Worm (Caenorhabditis elegans) whole organism, young adult: ENCODE results near the gene Y27F2A.11.

Experiments
- B0261.1 ChIP-seq: sonication (generic microtip); optimal IDR thresholded peaks from 2 replicates; lab custom pipeline; 2016; ENCODE audit warnings: mild to moderate bottlenecking, missing genetic modification characterization, moderate library complexity, missing compliant biosample characterization
- C06A6.2 ChIP-seq: fragments of 200-800 bp; sonication (Bioruptor generic); conservative IDR thresholded peaks from 2 replicates; pipeline ENCODE4 v1.3.6; 2022; ENCODE audit warnings: missing genetic modification characterization, missing compliant biosample characterization
- F22D6.2 ChIP-seq: sonication (generic microtip); optimal IDR thresholded peaks from 2 replicates; lab custom pipeline; 2016; ENCODE audit warnings: mild to moderate bottlenecking, missing genetic modification characterization, missing compliant biosample characterization
- F33H1.4 ChIP-seq: fragments of 200-800 bp; sonication (Bioruptor generic); IDR thresholded peaks from 2 replicates; pipeline ENCODE4 v1.3.6; 2022; ENCODE audit warnings: missing genetic modification reagents, missing genetic modification characterization, missing compliant biosample characterization
- F39B2.1 ChIP-seq: fragments of 200-800 bp; sonication (Bioruptor generic); IDR thresholded peaks from 2 replicates; pipeline ENCODE4 v1.3.6; 2022; ENCODE audit warnings: missing genetic modification reagents, missing genetic modification characterization, missing compliant biosample characterization
- F49E8.2 ChIP-seq: sonication (generic microtip); optimal IDR thresholded peaks from 3 replicates; lab custom pipeline; 2017; ENCODE audit warnings: missing genetic modification characterization, mild to moderate bottlenecking, missing compliant biosample characterization, antibody characterized with exemption, moderate library complexity; ENCODE audit not compliant: insufficient read depth
- F57A8.1 ChIP-seq: fragments of 200-800 bp; sonication (Bioruptor generic); optimal IDR thresholded peaks from 2 replicates; lab custom pipeline; 2018; ENCODE audit warnings: mild to moderate bottlenecking, missing genetic modification characterization, moderate library complexity, missing compliant biosample characterization
- K11D2.4 ChIP-seq: fragments of 200-800 bp; sonication (Bioruptor generic); IDR thresholded peaks from 2 replicates; pipeline ENCODE4 v1.3.6; 2022; ENCODE audit warnings: missing genetic modification reagents, missing genetic modification characterization, missing compliant biosample characterization
- K12H6.12 ChIP-seq: fragments of 200-800 bp; sonication (Bioruptor generic); optimal IDR thresholded peaks from 2 replicates; lab custom pipeline; 2018; ENCODE audit warnings: mild to moderate bottlenecking, missing genetic modification characterization, missing compliant biosample characterization
- Y53G8AR.9 ChIP-seq: fragments of 200-800 bp; sonication (Bioruptor generic); conservative IDR thresholded peaks from 2 replicates; pipeline ENCODE4 v1.3.6; 2022; ENCODE audit warnings: missing genetic modification reagents, missing genetic modification characterization, missing compliant biosample characterization
- akir-1 ChIP-seq: fragments of 200-800 bp; sonication (Bioruptor generic); optimal IDR thresholded peaks from 2 replicates; lab custom pipeline; 2018; ENCODE audit warnings: mild to moderate bottlenecking, missing genetic modification characterization, moderate library complexity, missing compliant biosample characterization
- attf-3 ChIP-seq: fragments of 200-800 bp; sonication (Bioruptor generic); conservative IDR thresholded peaks from 2 replicates; pipeline ENCODE4 v1.3.6; 2022; ENCODE audit warnings: missing genetic modification reagents, missing genetic modification characterization, missing compliant biosample characterization
- cebp-2 ChIP-seq: fragments of 200-800 bp; sonication (Bioruptor generic); IDR thresholded peaks from 2 replicates; pipeline ENCODE4 v1.3.6; 2022; ENCODE audit warnings: missing genetic modification characterization, missing compliant biosample characterization
- ceh-100 ChIP-seq: fragments of 200-800 bp; sonication (Bioruptor generic); IDR thresholded peaks from 2 replicates; pipeline ENCODE4 v1.3.6; 2022; ENCODE audit warnings: missing genetic modification reagents, missing genetic modification characterization, missing compliant biosample characterization
- ceh-27 ChIP-seq: fragments of 200-800 bp; sonication (Bioruptor generic); optimal IDR thresholded peaks from 2 replicates; lab custom pipeline; 2018; ENCODE audit warnings: mild to moderate bottlenecking, missing genetic modification characterization, moderate library complexity, missing compliant biosample characterization
- ceh-58 ChIP-seq: fragments of 200-800 bp; sonication (Bioruptor generic); IDR thresholded peaks from 2 replicates; pipeline ENCODE4 v1.3.6; 2022; ENCODE audit warnings: missing genetic modification characterization, missing compliant biosample characterization
- ceh-79 ChIP-seq: sonication (generic microtip); optimal IDR thresholded peaks from 2 replicates; lab custom pipeline; 2017; ENCODE audit warnings: mild to moderate bottlenecking, missing genetic modification characterization, missing compliant biosample characterization
- ceh-91 ChIP-seq: fragments of 200-800 bp; sonication (Bioruptor generic); IDR thresholded peaks from 2 replicates; pipeline ENCODE4 v1.3.6; 2022; ENCODE audit warnings: missing genetic modification reagents, missing genetic modification characterization, missing compliant biosample characterization
- efl-1 ChIP-seq: fragments of 150-350 bp; optimal IDR thresholded peaks from 2 replicates; lab custom pipeline; 2014; ENCODE audit warnings: missing biosample characterization, missing genetic modification reagents, missing genetic modification characterization
- ets-4 ChIP-seq: fragments of 200-800 bp; sonication (Bioruptor generic); optimal IDR thresholded peaks from 2 replicates; lab custom pipeline; 2018; ENCODE audit warnings: mild to moderate bottlenecking, missing genetic modification characterization, missing compliant biosample characterization
- gei-17 ChIP-seq: fragments of 200-800 bp; sonication (Bioruptor generic); optimal IDR thresholded peaks from 2 replicates; lab custom pipeline; 2018; ENCODE audit warnings: mild to moderate bottlenecking, missing genetic modification characterization, missing compliant biosample characterization
- hmg-1.2 ChIP-seq: fragments of 200-800 bp; sonication (Bioruptor generic); IDR thresholded peaks from 2 replicates; pipeline ENCODE4 v1.3.6; 2022; ENCODE audit warnings: missing genetic modification reagents, missing genetic modification characterization, missing compliant biosample characterization
- hmg-20 ChIP-seq: fragments of 200-800 bp; sonication (Bioruptor generic); IDR thresholded peaks from 2 replicates; pipeline ENCODE4 v1.3.6; 2022; ENCODE audit warnings: missing genetic modification reagents, missing genetic modification characterization, missing compliant biosample characterization
- hrde-1 ChIP-seq: sonication (generic microtip); optimal IDR thresholded peaks from 2 replicates; lab custom pipeline; 2016; ENCODE audit warnings: missing genetic modification characterization, mild to moderate bottlenecking, missing compliant biosample characterization, moderate library complexity, missing genotype, missing genetic modification reagents, borderline replicate concordance
- lin-35 ChIP-seq, 3 experiments: fragments of 150-350 bp in 2 of 3; sonication (generic microtip) in 1 of 3; optimal IDR thresholded peaks; 2 replicates each; lab custom pipeline; 2014 to 2018; ENCODE audit warnings: missing biosample characterization in 3 of 3, missing genetic modification characterization in 3 of 3, missing genetic modification reagents in 3 of 3
- lin-40 ChIP-seq: sonication (generic microtip); optimal IDR thresholded peaks from 2 replicates; lab custom pipeline; 2016; ENCODE audit warnings: missing genetic modification characterization, mild to moderate bottlenecking, missing compliant biosample characterization, missing genotype, missing genetic modification reagents
- lir-1 ChIP-seq: fragments of 200-800 bp; sonication (Bioruptor generic); conservative IDR thresholded peaks from 2 replicates; pipeline ENCODE4 v1.3.6; 2022; ENCODE audit warnings: missing genetic modification reagents, missing genetic modification characterization, missing compliant biosample characterization
- madf-10 ChIP-seq: sonication (generic microtip); optimal IDR thresholded peaks from 2 replicates; lab custom pipeline; 2016; ENCODE audit warnings: mild to moderate bottlenecking, missing genetic modification characterization, missing compliant biosample characterization
- madf-6 ChIP-seq: fragments of 200-800 bp; sonication (Bioruptor generic); IDR thresholded peaks from 2 replicates; pipeline ENCODE4 v1.3.6; 2022; ENCODE audit warnings: missing genetic modification reagents, missing genetic modification characterization, missing compliant biosample characterization
- mel-28 ChIP-seq: sonication (generic microtip); optimal IDR thresholded peaks from 2 replicates; lab custom pipeline; 2016; ENCODE audit warnings: borderline replicate concordance, mild to moderate bottlenecking, missing genetic modification characterization, missing compliant biosample characterization
- mes-4 ChIP-seq: sonication (generic microtip); optimal IDR thresholded peaks from 2 replicates; lab custom pipeline; 2016; ENCODE audit warnings: missing genotype, missing genetic modification characterization, missing compliant biosample characterization
- mxl-1 ChIP-seq: sonication (generic microtip); optimal IDR thresholded peaks from 2 replicates; lab custom pipeline; 2016; ENCODE audit warnings: missing genetic modification characterization, missing compliant biosample characterization
- nfya-1 ChIP-seq: sonication (generic microtip); optimal IDR thresholded peaks from 2 replicates; lab custom pipeline; 2017; ENCODE audit warnings: antibody characterized with exemption, missing compliant biosample characterization, missing genetic modification characterization, borderline replicate concordance; ENCODE audit not compliant: insufficient read depth
- nhr-80 ChIP-seq: sonication (generic microtip); optimal IDR thresholded peaks from 2 replicates; lab custom pipeline; 2016; ENCODE audit warnings: missing genetic modification characterization, missing compliant biosample characterization
- pha-4 ChIP-seq: fragments of 150-350 bp; sonication (generic microtip); optimal IDR thresholded peaks from 2 replicates; lab custom pipeline; 2014; ENCODE audit warnings: missing biosample characterization, missing genetic modification reagents, missing genetic modification characterization
- rec-8 ChIP-seq, 2 experiments: sonication (generic microtip); optimal IDR thresholded peaks; 2 replicates each; lab custom pipeline; 2016; ENCODE audit warnings: mild to moderate bottlenecking in 2 of 2, missing genetic modification characterization in 2 of 2, missing genetic modification reagents in 2 of 2, missing genotype in 2 of 2, missing biosample characterization in 1 of 2, missing compliant biosample characterization in 1 of 2, moderate library complexity in 1 of 2
- sea-2 ChIP-seq: fragments of 200-800 bp; sonication (Bioruptor generic); IDR thresholded peaks from 2 replicates; pipeline ENCODE4 v1.3.6; 2022; ENCODE audit warnings: missing genetic modification characterization, missing compliant biosample characterization
- somi-1 ChIP-seq: fragments of 200-800 bp; sonication (Bioruptor generic); optimal IDR thresholded peaks from 2 replicates; lab custom pipeline; 2018; ENCODE audit warnings: mild to moderate bottlenecking, missing genetic modification characterization, missing compliant biosample characterization
- unc-62 ChIP-seq: fragments of 150-350 bp; optimal IDR thresholded peaks from 2 replicates; lab custom pipeline; 2014; ENCODE audit warnings: missing biosample characterization, missing genetic modification reagents, missing genetic modification characterization
- ztf-25 ChIP-seq: fragments of 200-800 bp; sonication (Bioruptor generic); IDR thresholded peaks from 2 replicates; pipeline ENCODE4 v1.3.6; 2022; ENCODE audit warnings: missing genetic modification reagents, missing genetic modification characterization, missing compliant biosample characterization
- ztf-26 ChIP-seq: sonication (generic microtip); optimal IDR thresholded peaks from 2 replicates; lab custom pipeline; 2017; ENCODE audit warnings: missing genetic modification characterization, missing compliant biosample characterization
- ztf-3 ChIP-seq: fragments of 200-800 bp; sonication (Bioruptor generic); optimal IDR thresholded peaks from 2 replicates; lab custom pipeline; 2018; ENCODE audit warnings: mild to moderate bottlenecking, missing genetic modification characterization, missing compliant biosample characterization

Y27F2A.11 gene

ce11 chrII:3149521-3150190 is 39.5 kb upstream of the Y27F2A.11 start, which contains the start of the genes T10D4.11 and T10D4.1 (continued):
- no peak for TF ChIP-seq F49E8.2 (tag; lab: Kevin White, UChicago)

- no peak for TF ChIP-seq unc-62
- no peak for TF ChIP-seq pha-4 (tag; lab: Kevin White, UChicago)
- no peak for TF ChIP-seq lin-40 (tag; lab: Kevin White, UChicago)
- TF ChIP-seq ceh-27 (GFP tag; lab: Kevin White, UChicago) = no peak
- TF ChIP-seq K11D2.4 = no peak
- no peak for TF ChIP-seq nhr-80 (tag; lab: Kevin White, UChicago)
- TF ChIP-seq efl-1 = no peak
- TF ChIP-seq hmg-1.2 (GFP tag; lab: Robert Waterston, UW) = no peak
- no peak for TF ChIP-seq nfya-1 (tag; lab: Kevin White, UChicago)
- TF ChIP-seq mes-4 (tag; lab: Kevin White, UChicago) = no peak
- no peak for TF ChIP-seq mxl-1 (tag; lab: Kevin White, UChicago)
- no peak for TF ChIP-seq F33H1.4 (GFP tag; lab: Robert Waterston, UW)
- TF ChIP-seq ceh-58 = no peak
- no peak for TF ChIP-seq madf-6 (GFP tag; lab: Robert Waterston, UW)
Measured at ce11 chrII:3151615-3152014, 37.5 kb upstream of the Y27F2A.11 start, which contains the start of the genes T10D4.14 and T10D4.19. TSS of gene T10D4.14 (minus strand) at chrII:3151715. TSS of gene T10D4.19 (plus strand) at chrII:3151918.

DNA sequence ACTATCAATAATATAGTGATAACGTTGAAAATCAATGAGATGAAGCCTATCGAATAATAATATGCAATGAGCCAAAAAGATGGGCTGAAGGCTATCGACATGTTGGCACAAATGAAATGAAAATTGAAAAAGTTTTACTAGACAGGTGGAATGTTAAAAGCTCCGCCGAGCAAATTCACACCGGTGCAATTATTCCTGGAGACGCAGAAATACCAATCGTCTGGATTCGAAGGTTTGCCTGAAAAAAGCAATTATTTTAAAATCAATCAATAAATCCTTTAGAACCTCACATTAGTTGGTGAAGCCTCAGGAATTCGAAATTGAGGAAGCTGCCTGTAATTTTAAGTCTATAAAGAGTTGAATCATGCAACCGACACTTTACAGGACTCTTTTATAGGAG is 34.8 kb upstream of the Y27F2A.11 start, which contains the start of gene sri-32:
Gene sri-32, minus strand, starts transcription at position 101 of the 400 bp plus-strand sequence.
- TF ChIP-seq hmg-20 (GFP tag; lab: Robert Waterston, UW) (no peak), F33H1.4 (GFP tag; lab: Robert Waterston, UW) (no peak), ztf-26 (tag; lab: Kevin White, UChicago) (no peak), K12H6.12 (tag; lab: Kevin White, UChicago) (no peak), gei-17 (GFP tag; lab: Kevin White, UChicago) (no peak), madf-10 (no peak), lir-1 (GFP tag; lab: Robert Waterston, UW) (no peak), hrde-1 (no peak), lin-35 (GFP tag; optimal IDR thresholded peaks at IDR 0.05; lab: Kevin White, UChicago) (no peak), rec-8 (tag; optimal IDR thresholded peaks at IDR 0.05; lab: Kevin White, UChicago) (no peak), ztf-25 (GFP tag; lab: Robert Waterston, UW) (no peak)

DNA sequence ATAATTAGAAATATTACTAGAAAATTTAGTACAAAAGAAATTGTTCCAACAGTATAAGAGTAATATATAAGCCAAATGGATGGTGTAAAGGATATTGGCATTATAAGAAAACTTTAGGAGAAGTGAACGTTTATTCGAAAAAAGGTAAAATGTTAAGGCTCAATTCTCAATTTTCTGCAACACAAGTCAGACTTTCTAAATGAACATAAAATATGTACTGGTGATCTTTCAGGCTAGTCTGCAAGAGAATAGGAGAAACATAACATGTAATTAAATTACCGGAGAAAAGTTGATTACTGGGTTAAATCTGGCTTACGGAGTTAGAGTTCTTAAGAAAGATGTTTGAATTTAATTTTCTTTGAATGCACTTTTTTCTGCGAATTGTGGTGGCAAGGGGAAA is 32.4 kb upstream of the Y27F2A.11 start, which contains the start of gene sri-33:
Gene sri-33, minus strand, starts transcription at position 101 of the 400 bp plus-strand sequence.
- TF ChIP-seq F22D6.2 (tag; lab: Kevin White, UChicago) = no peak
- no peak for TF ChIP-seq akir-1 (GFP tag; lab: Kevin White, UChicago)
- TF ChIP-seq hrde-1 = no peak
- no peak for TF ChIP-seq ceh-91 (GFP tag; lab: Robert Waterston, UW)
- no peak for TF ChIP-seq ets-4 (GFP tag; lab: Kevin White, UChicago)
- TF ChIP-seq sea-2 (GFP tag; lab: Robert Waterston, UW) = no peak
- TF ChIP-seq attf-3 = no peak
- no peak for TF ChIP-seq madf-10
- no peak for TF ChIP-seq pha-4 (tag; lab: Kevin White, UChicago)

DNA sequence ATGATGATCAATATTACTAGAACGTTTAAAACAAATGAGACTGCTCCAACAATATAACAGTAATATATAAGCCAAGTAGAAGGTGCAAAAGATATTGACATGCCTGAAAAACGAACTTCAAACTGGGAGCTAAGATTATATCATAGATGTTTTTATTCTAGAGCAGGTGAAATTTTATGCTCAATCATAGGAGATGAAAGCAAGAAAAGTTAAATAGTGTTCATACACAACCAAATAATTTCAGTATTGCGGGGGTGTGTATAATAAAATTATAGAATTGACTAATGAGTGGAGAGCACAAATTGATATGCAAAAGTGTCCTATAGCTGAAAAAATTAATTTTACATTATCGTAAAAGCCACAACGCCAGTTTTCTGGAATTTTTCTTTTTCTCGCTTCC is 30.2 kb upstream of the Y27F2A.11 start, which contains the start of gene sri-34:
Gene sri-34, minus strand, starts transcription at position 101 of the 400 bp plus-strand sequence.
- TF ChIP-seq hmg-1.2 (GFP tag; lab: Robert Waterston, UW) = no peak
- no peak for TF ChIP-seq C06A6.2 (GFP tag; lab: Robert Waterston, UW)
- no peak for TF ChIP-seq somi-1 (GFP tag; lab: Kevin White, UChicago)
- no peak for TF ChIP-seq cebp-2 (GFP tag; lab: Robert Waterston, UW)
- no peak for TF ChIP-seq ceh-79
- TF ChIP-seq ceh-100 = no peak
- TF ChIP-seq ztf-3 (GFP tag; lab: Kevin White, UChicago) = no peak
- no peak for TF ChIP-seq F39B2.1 (GFP tag; lab: Robert Waterston, UW)
- TF ChIP-seq pha-4 (tag; lab: Kevin White, UChicago) = no peak
- no peak for TF ChIP-seq F57A8.1
- TF ChIP-seq B0261.1 (tag; lab: Kevin White, UChicago) = no peak
- no peak for TF ChIP-seq Y53G8AR.9 (GFP tag; lab: Robert Waterston, UW)
- no peak for TF ChIP-seq mel-28 (tag; lab: Kevin White, UChicago)
